Worm (Caenorhabditis elegans) whole organism, L3 larva: ENCODE data around the gene srh-264.

Experiments
- aly-2 ChIP-seq: fragments of 150-350 bp; optimal IDR thresholded peaks from 2 replicates; lab custom pipeline; 2014; ENCODE audit warnings: missing biosample characterization, missing genetic modification characterization
- mml-1 ChIP-seq: fragments of 150-350 bp; sonication (generic microtip); optimal IDR thresholded peaks from 3 replicates; lab custom pipeline; 2014; ENCODE audit warnings: missing biosample characterization, missing genetic modification characterization
- nhr-237 ChIP-seq: fragments of 150-350 bp; optimal IDR thresholded peaks from 2 replicates; lab custom pipeline; 2014; ENCODE audit warnings: missing biosample characterization, missing genetic modification characterization
- pha-4 ChIP-seq: fragments of 150-350 bp; optimal IDR thresholded peaks from 2 replicates; lab custom pipeline; 2014; ENCODE audit warnings: missing biosample characterization, missing genetic modification reagents, missing genetic modification characterization
- snpc-4 ChIP-seq: fragments of 150-350 bp; optimal IDR thresholded peaks from 2 replicates; lab custom pipeline; 2014; ENCODE audit warnings: missing biosample characterization, missing genetic modification characterization
- tbx-2 ChIP-seq: sonication (generic microtip); optimal IDR thresholded peaks from 2 replicates; lab custom pipeline; 2016; ENCODE audit warnings: mild to moderate bottlenecking, missing genetic modification characterization, missing compliant biosample characterization
- unc-39 ChIP-seq: sonication (generic microtip); optimal IDR thresholded peaks from 4 replicates; lab custom pipeline; 2017; ENCODE audit warnings: missing biosample characterization, missing genetic modification characterization
- unc-62 ChIP-seq: fragments of 150-350 bp; sonication (generic microtip); optimal IDR thresholded peaks from 4 replicates; lab custom pipeline; 2014; ENCODE audit warnings: missing biosample characterization, missing genetic modification reagents, missing genetic modification characterization

ce11 chrV:15448865-15449264, 34.9 kb downstream of the srh-264 start, which contains the start of gene T26H5.14:
- TF ChIP-seq unc-62 (GFP tag; lab: Kevin White, UChicago) (no peak), nhr-237 (tag; lab: Kevin White, UChicago) (no peak), aly-2 (tag; lab: Kevin White, UChicago) (no peak), mml-1 (no peak), pha-4 (tag; lab: Kevin White, UChicago) (no peak), snpc-4 (tag; lab: Kevin White, UChicago) (no peak), unc-39 (tag; lab: Kevin White, UChicago) (no peak), tbx-2 (tag; lab: Kevin White, UChicago) (no peak)
